Worm (Caenorhabditis elegans) whole organism, L4 larva: ENCODE data around the gene best-20.

ENCODE experiments used
- F10B5.3 ChIP-seq: sonication (generic microtip); optimal IDR thresholded peaks from 2 replicates; lab custom pipeline; 2016; ENCODE audit warnings: mild to moderate bottlenecking, missing genetic modification characterization, missing compliant biosample characterization
- F26F4.8 ChIP-seq: fragments of 200-800 bp; sonication (Bioruptor generic); conservative IDR thresholded peaks from 2 replicates; pipeline ENCODE4 v1.3.6; 2022; ENCODE audit warnings: missing genetic modification characterization, missing compliant biosample characterization
- T20F7.1 ChIP-seq: fragments of 200-800 bp; sonication (Bioruptor generic); optimal IDR thresholded peaks from 2 replicates; lab custom pipeline; 2018; ENCODE audit warnings: mild to moderate bottlenecking, missing genetic modification characterization, missing compliant biosample characterization
- Y105C5A.15 ChIP-seq: fragments of 200-800 bp; sonication (Bioruptor generic); IDR thresholded peaks from 2 replicates; pipeline ENCODE4 v1.3.6; 2022; ENCODE audit warnings: missing genetic modification characterization, missing compliant biosample characterization
- Y48G9A.11 ChIP-seq: fragments of 200-800 bp; sonication (Bioruptor generic); IDR thresholded peaks from 2 replicates; pipeline ENCODE4 v1.3.6; 2022; ENCODE audit warnings: missing genetic modification reagents, missing genetic modification characterization, missing compliant biosample characterization
- Y5F2A.4 ChIP-seq: fragments of 200-800 bp; sonication (Bioruptor generic); optimal IDR thresholded peaks from 2 replicates; lab custom pipeline; 2018; ENCODE audit warnings: mild to moderate bottlenecking, missing genetic modification characterization, missing compliant biosample characterization
- Y75B8A.6 ChIP-seq: fragments of 200-800 bp; sonication (Bioruptor generic); IDR thresholded peaks from 2 replicates; pipeline ENCODE4 v1.3.6; 2022; ENCODE audit warnings: missing genetic modification reagents, missing genetic modification characterization, missing compliant biosample characterization
- ZK337.2 ChIP-seq: fragments of 200-800 bp; sonication (Bioruptor generic); IDR thresholded peaks from 2 replicates; pipeline ENCODE4 v1.3.6; 2022; ENCODE audit warnings: missing genetic modification reagents, missing genetic modification characterization, missing compliant biosample characterization
- aha-1 ChIP-seq: fragments of 150-350 bp; peaks from one replicate; lab custom pipeline; 2014; ENCODE audit warnings: missing biosample characterization, missing genetic modification characterization
- aly-2 ChIP-seq: sonication (generic microtip); optimal IDR thresholded peaks from 2 replicates; lab custom pipeline; 2018; ENCODE audit warnings: missing biosample characterization, missing genetic modification characterization
- ama-1 ChIP-seq: fragments of 150-350 bp; optimal IDR thresholded peaks from 2 replicates; lab custom pipeline; 2014; ENCODE audit warnings: inconsistent platforms, mixed read lengths
- attf-4 ChIP-seq: sonication (generic microtip); optimal IDR thresholded peaks from 3 replicates; lab custom pipeline; 2017; ENCODE audit warnings: missing biosample characterization, missing genetic modification characterization
- ceh-28 ChIP-seq: fragments of 150-350 bp; optimal IDR thresholded peaks from 2 replicates; lab custom pipeline; 2014; ENCODE audit warnings: missing biosample characterization, missing genetic modification reagents, missing genetic modification characterization
- ceh-32 ChIP-seq: sonication (generic microtip); optimal IDR thresholded peaks from 2 replicates; lab custom pipeline; 2016; ENCODE audit warnings: mild to moderate bottlenecking, missing genetic modification characterization, missing compliant biosample characterization; ENCODE audit not compliant: poor library complexity
- ceh-62 ChIP-seq: sonication (generic microtip); optimal IDR thresholded peaks from 2 replicates; lab custom pipeline; 2017; ENCODE audit warnings: missing biosample characterization, missing genetic modification characterization
- ceh-82 ChIP-seq: sonication (generic microtip); optimal IDR thresholded peaks from 2 replicates; lab custom pipeline; 2017; ENCODE audit warnings: missing biosample characterization, missing genetic modification characterization
- ces-1 ChIP-seq: fragments of 150-350 bp; sonication (generic microtip); optimal IDR thresholded peaks from 4 replicates; lab custom pipeline; 2014; ENCODE audit warnings: missing biosample characterization, missing genetic modification reagents, missing genetic modification characterization
- egl-27 ChIP-seq: sonication (generic microtip); optimal IDR thresholded peaks from 3 replicates; lab custom pipeline; 2017; ENCODE audit warnings: missing biosample characterization, missing genetic modification reagents, missing genetic modification characterization
- fkh-10 ChIP-seq: fragments of 150-350 bp; optimal IDR thresholded peaks from 2 replicates; lab custom pipeline; 2014; ENCODE audit warnings: missing biosample characterization, missing genetic modification reagents, missing genetic modification characterization
- fos-1 ChIP-seq: fragments of 150-350 bp; optimal IDR thresholded peaks from 2 replicates; lab custom pipeline; 2014; ENCODE audit warnings: missing biosample characterization, missing genetic modification characterization
- gei-8 ChIP-seq: fragments of 200-800 bp; sonication (Bioruptor generic); optimal IDR thresholded peaks from 2 replicates; lab custom pipeline; 2018; ENCODE audit warnings: mild to moderate bottlenecking, missing genetic modification characterization, missing compliant biosample characterization
- hif-1 ChIP-seq, 2 experiments: sonication (generic microtip); optimal IDR thresholded peaks; 2 replicates each; lab custom pipeline; 2016 to 2017; ENCODE audit warnings: missing compliant biosample characterization in 2 of 2, missing genetic modification characterization in 2 of 2, missing genetic modification reagents in 2 of 2, missing genotype in 2 of 2, mild to moderate bottlenecking in 1 of 2
- jun-1 ChIP-seq: fragments of 150-350 bp; optimal IDR thresholded peaks from 2 replicates; lab custom pipeline; 2014; ENCODE audit warnings: missing biosample characterization, missing genetic modification reagents, missing genetic modification characterization
- lin-38 ChIP-seq: fragments of 200-800 bp; sonication (Bioruptor generic); IDR thresholded peaks from 2 replicates; pipeline ENCODE4 v1.3.6; 2022; ENCODE audit warnings: missing genetic modification reagents, missing genetic modification characterization, missing compliant biosample characterization
- lin-39 ChIP-seq: fragments of 150-350 bp; optimal IDR thresholded peaks from 2 replicates; lab custom pipeline; 2014; ENCODE audit warnings: missing biosample characterization, missing genetic modification reagents, missing genetic modification characterization
- lir-3 ChIP-seq: sonication (generic microtip); optimal IDR thresholded peaks from 2 replicates; lab custom pipeline; 2016; ENCODE audit warnings: mild to moderate bottlenecking, missing genetic modification characterization, missing compliant biosample characterization
- lsy-2 ChIP-seq, 2 experiments: fragments of 150-350 bp in 1 of 2; sonication (generic microtip) in 1 of 2; optimal IDR thresholded peaks; 2 replicates each; lab custom pipeline; 2014 to 2017; ENCODE audit warnings: missing biosample characterization in 2 of 2, missing genetic modification characterization in 2 of 2
- madf-5 ChIP-seq, 2 experiments: fragments of 200-800 bp; sonication (Bioruptor generic); IDR thresholded peaks; 2 replicates each; pipeline ENCODE4 v1.3.6; 2022; ENCODE audit warnings: missing compliant biosample characterization in 2 of 2, missing genetic modification characterization in 2 of 2
- madf-9 ChIP-seq: fragments of 200-800 bp; sonication (Bioruptor generic); conservative IDR thresholded peaks from 2 replicates; pipeline ENCODE4 v1.3.6; 2022; ENCODE audit warnings: missing genetic modification reagents, missing genetic modification characterization, missing compliant biosample characterization
- mdl-1 ChIP-seq, 2 experiments: fragments of 150-350 bp in 1 of 2; sonication (generic microtip) in 1 of 2; optimal IDR thresholded peaks; 2 replicates each; lab custom pipeline; 2014 to 2017; ENCODE audit warnings: missing biosample characterization in 2 of 2, missing genetic modification characterization in 2 of 2
- mdt-29 ChIP-seq: fragments of 200-800 bp; sonication (Bioruptor generic); IDR thresholded peaks from 2 replicates; pipeline ENCODE4 v1.3.6; 2022; ENCODE audit warnings: missing genetic modification reagents, missing genetic modification characterization, missing compliant biosample characterization
- nhr-10 ChIP-seq: fragments of 150-350 bp; optimal IDR thresholded peaks from 2 replicates; lab custom pipeline; 2014; ENCODE audit warnings: missing biosample characterization, missing genetic modification characterization
- nhr-102 ChIP-seq: sonication (generic microtip); optimal IDR thresholded peaks from 2 replicates; lab custom pipeline; 2016; ENCODE audit warnings: mild to moderate bottlenecking, missing genetic modification characterization, moderate library complexity, missing compliant biosample characterization
- nhr-237 ChIP-seq: sonication (generic microtip); optimal IDR thresholded peaks from 2 replicates; lab custom pipeline; 2017; ENCODE audit warnings: missing biosample characterization, missing genetic modification characterization
- nhr-42 ChIP-seq: fragments of 200-800 bp; sonication (Bioruptor generic); IDR thresholded peaks from 2 replicates; pipeline ENCODE4 v1.3.6; 2022; ENCODE audit warnings: missing genetic modification characterization, missing compliant biosample characterization
- php-3 ChIP-seq: fragments of 200-800 bp; sonication (Bioruptor generic); IDR thresholded peaks from 2 replicates; pipeline ENCODE4 v1.3.6; 2022; ENCODE audit warnings: missing genetic modification reagents, missing genetic modification characterization, missing compliant biosample characterization
- rbr-2 ChIP-seq: sonication (generic microtip); optimal IDR thresholded peaks from 2 replicates; lab custom pipeline; 2016; ENCODE audit warnings: missing genotype, missing genetic modification characterization, missing compliant biosample characterization
- sdz-12 ChIP-seq: fragments of 200-800 bp; sonication (Bioruptor generic); optimal IDR thresholded peaks from 2 replicates; lab custom pipeline; 2018; ENCODE audit warnings: mild to moderate bottlenecking, missing genetic modification characterization, missing compliant biosample characterization
- set-16 ChIP-seq: fragments of 200-800 bp; sonication (Bioruptor generic); IDR thresholded peaks from 2 replicates; pipeline ENCODE4 v1.3.6; 2022; ENCODE audit warnings: missing genetic modification reagents, missing genetic modification characterization, missing compliant biosample characterization
- snpc-1.2 ChIP-seq: fragments of 200-800 bp; sonication (Bioruptor generic); IDR thresholded peaks from 2 replicates; pipeline ENCODE4 v1.3.6; 2022; ENCODE audit warnings: missing genetic modification reagents, missing genetic modification characterization, missing compliant biosample characterization
- unc-39 ChIP-seq: sonication (generic microtip); optimal IDR thresholded peaks from 2 replicates; lab custom pipeline; 2017; ENCODE audit warnings: missing biosample characterization, missing genetic modification characterization
- zfp-3 ChIP-seq: fragments of 200-800 bp; sonication (Bioruptor generic); conservative IDR thresholded peaks from 2 replicates; pipeline ENCODE4 v1.3.6; 2022; ENCODE audit warnings: missing genetic modification reagents, missing genetic modification characterization, missing compliant biosample characterization
- zip-11 ChIP-seq: fragments of 200-800 bp; sonication (Bioruptor generic); IDR thresholded peaks from 2 replicates; pipeline ENCODE4 v1.3.6; 2022; ENCODE audit warnings: missing genetic modification characterization, missing compliant biosample characterization
- zip-2 ChIP-seq: fragments of 150-350 bp; optimal IDR thresholded peaks from 2 replicates; lab custom pipeline; 2014; ENCODE audit warnings: missing biosample characterization, missing genetic modification characterization
- ztf-11 ChIP-seq: fragments of 150-350 bp; optimal IDR thresholded peaks from 2 replicates; lab custom pipeline; 2014; ENCODE audit warnings: missing biosample characterization, missing genetic modification characterization
- ztf-7 ChIP-seq: fragments of 150-350 bp; optimal IDR thresholded peaks from 2 replicates; lab custom pipeline; 2014; ENCODE audit warnings: missing biosample characterization, missing genetic modification characterization

Gene best-20

ce11 chrIV:3794437-3794836 lies 38.4 kb downstream of the best-20 start, which contains the start of gene K09B3.1:
K09B3.1 (plus strand) TSS chrIV:3794737.
- TF ChIP-seq ceh-28 (tag; lab: Kevin White, UChicago), result no peak
- no peak for TF ChIP-seq aha-1 (tag; lab: Kevin White, UChicago)
- TF ChIP-seq ces-1 (GFP tag; lab: Kevin White, UChicago), result no peak
- no peak for TF ChIP-seq lsy-2 (tag; optimal IDR thresholded peaks at IDR 0.05; lab: Kevin White, UChicago)
- no peak for TF ChIP-seq fos-1 (tag; lab: Kevin White, UChicago)

ce11 chrIV:3797442-3797841 lies 41.4 kb downstream of the best-20 start:
- no peak for TF ChIP-seq php-3 (GFP tag; lab: Robert Waterston, UW)
- peak; percentile 58; the same call in 1 of the 2 replicates for TF ChIP-seq set-16 (GFP tag; lab: Robert Waterston, UW)
- no peak for TF ChIP-seq attf-4 (tag; lab: Kevin White, UChicago)
- TF ChIP-seq, all 104 proteins: peak for 1

ce11 chrIV:3800952-3801351 lies 44.9 kb downstream of the best-20 start, which contains the start of gene osm-3:
osm-3 (minus strand) TSS chrIV:3801052.
- TF ChIP-seq Y105C5A.15 (GFP tag; lab: Robert Waterston, UW), result no peak
- no peak for TF ChIP-seq zip-11
- TF ChIP-seq rbr-2 (tag; lab: Kevin White, UChicago), result no peak
- TF ChIP-seq ceh-82 (tag; lab: Kevin White, UChicago), result no peak
- no peak for TF ChIP-seq aly-2 (tag; lab: Kevin White, UChicago)
- TF ChIP-seq mdl-1 (tag; optimal IDR thresholded peaks at IDR 0.05; lab: Kevin White, UChicago), result no peak
- TF ChIP-seq nhr-237 (tag; lab: Kevin White, UChicago), result no peak
- no peak for TF ChIP-seq unc-39
- TF ChIP-seq lin-39, result no peak
- no peak for TF ChIP-seq nhr-10 (tag; lab: Kevin White, UChicago)

ce11 chrIV:3803252-3803651 lies 47.2 kb downstream of the best-20 start, which contains the start of the genes algn-14 and M02B7.2:
algn-14 (minus strand) TSS chrIV:3803426.
M02B7.2 (plus strand) TSS chrIV:3803581.
- TF ChIP-seq Y5F2A.4 (GFP tag; lab: Kevin White, UChicago), result no peak
- TF ChIP-seq nhr-42, result no peak
- no peak for TF ChIP-seq Y48G9A.11 (GFP tag; lab: Robert Waterston, UW)
- no peak for TF ChIP-seq ztf-11 (tag; lab: Kevin White, UChicago)
- peak; percentile 42 for TF ChIP-seq ztf-7
- TF ChIP-seq jun-1 (tag; lab: Kevin White, UChicago), result no peak
- TF ChIP-seq hif-1 (tag; optimal IDR thresholded peaks at IDR 0.05; lab: Kevin White, UChicago), result peak in 1 of 2 experiments; percentile 81
- no peak for TF ChIP-seq egl-27
- no peak for TF ChIP-seq zip-2
- peak; percentile 49 for TF ChIP-seq nhr-102 (tag; lab: Kevin White, UChicago)
- no peak for TF ChIP-seq aha-1 (tag; lab: Kevin White, UChicago)
- no peak for TF ChIP-seq zip-11
- no peak for TF ChIP-seq ces-1 (GFP tag; lab: Kevin White, UChicago)
- TF ChIP-seq madf-9, result peak; percentile 25; the same call in 1 of the 2 replicates
- TF ChIP-seq Y75B8A.6 (GFP tag; lab: Robert Waterston, UW), result no peak
- no peak for TF ChIP-seq F26F4.8
- TF ChIP-seq nhr-10 (tag; lab: Kevin White, UChicago), result no peak
- no peak for TF ChIP-seq ceh-82 (tag; lab: Kevin White, UChicago)
- TF ChIP-seq F10B5.3, result no peak
- no peak for TF ChIP-seq ama-1 (lab: Kevin White, UChicago)
- TF ChIP-seq lin-39, result no peak
- no peak for TF ChIP-seq fkh-10 (GFP tag; lab: Kevin White, UChicago)
- no peak for TF ChIP-seq php-3 (GFP tag; lab: Robert Waterston, UW)
- TF ChIP-seq ceh-32, result no peak
- no peak for TF ChIP-seq gei-8
- TF ChIP-seq madf-5 (GFP tag; IDR thresholded peaks at IDR 0.05; lab: Robert Waterston, UW), result no peak
- TF ChIP-seq sdz-12 (GFP tag; lab: Kevin White, UChicago), result no peak
- no peak for TF ChIP-seq mdt-29
- no peak for TF ChIP-seq lir-3
- no peak for TF ChIP-seq T20F7.1
- no peak for TF ChIP-seq unc-39
- no peak for TF ChIP-seq ceh-62
- TF ChIP-seq lin-38, result peak; percentile 49
- TF ChIP-seq set-16 (GFP tag; lab: Robert Waterston, UW), result no peak
- TF ChIP-seq snpc-1.2, result no peak
- TF ChIP-seq ZK337.2 (GFP tag; lab: Robert Waterston, UW), result peak; percentile 83; the same call in 1 of the 2 replicates
- TF ChIP-seq zfp-3 (GFP tag; lab: Robert Waterston, UW), result no peak
